Worm (Caenorhabditis elegans) whole organism, L1 larva: Measurements from ENCODE around the gene cdc-14.

Source experiments
- C34B4.2 ChIP-seq: sonication (generic microtip); optimal IDR thresholded peaks from 2 replicates; lab custom pipeline; 2017; ENCODE audit warnings: mild to moderate bottlenecking, missing genetic modification characterization, missing compliant biosample characterization
- F16B12.6 ChIP-seq: fragments of 150-350 bp; optimal IDR thresholded peaks from 2 replicates; lab custom pipeline; 2014; ENCODE audit warnings: missing biosample characterization, missing genetic modification characterization
- blmp-1 ChIP-seq: fragments of 150-350 bp; optimal IDR thresholded peaks from 2 replicates; lab custom pipeline; 2014; ENCODE audit warnings: missing biosample characterization, missing genetic modification characterization
- ceh-82 ChIP-seq, 3 experiments: fragments of 150-350 bp in 1 of 3; sonication (generic microtip) in 2 of 3; optimal IDR thresholded peaks; 2 replicates each; lab custom pipeline; 2014 to 2017; ENCODE audit warnings: missing biosample characterization in 3 of 3, missing genetic modification characterization in 3 of 3
- ceh-88 ChIP-seq: fragments of 200-800 bp; sonication (Bioruptor generic); IDR thresholded peaks from 2 replicates; pipeline ENCODE4 v1.3.6; 2022; ENCODE audit warnings: missing genetic modification characterization, missing compliant biosample characterization
- ceh-90 ChIP-seq: sonication (generic microtip); optimal IDR thresholded peaks from 2 replicates; lab custom pipeline; 2016; ENCODE audit warnings: missing genetic modification characterization, missing compliant biosample characterization
- ces-1 ChIP-seq: fragments of 150-350 bp; optimal IDR thresholded peaks from 2 replicates; lab custom pipeline; 2014; ENCODE audit warnings: missing biosample characterization, missing genetic modification reagents, missing genetic modification characterization
- dpl-1 ChIP-seq, 3 experiments: fragments of 150-350 bp in 2 of 3; sonication (generic microtip) in 1 of 3; optimal IDR thresholded peaks; 2 replicates each; lab custom pipeline; 2014 to 2017; ENCODE audit warnings: missing biosample characterization in 3 of 3, missing genetic modification characterization in 3 of 3, missing genetic modification reagents in 3 of 3
- dsc-1 ChIP-seq: sonication (generic microtip); optimal IDR thresholded peaks from 2 replicates; lab custom pipeline; 2016; ENCODE audit warnings: mild to moderate bottlenecking, missing genetic modification characterization, missing compliant biosample characterization
- efl-1 ChIP-seq, 4 experiments: fragments of 150-350 bp; optimal IDR thresholded peaks in 3 of 4; peaks in 1 of 4; 1 replicate in 1 of 4; 2 replicates in 3 of 4; lab custom pipeline; 2014; ENCODE audit warnings: missing biosample characterization in 2 of 4, missing genetic modification characterization in 2 of 4, missing genetic modification reagents in 2 of 4
- elt-2 ChIP-seq: sonication (generic microtip); optimal IDR thresholded peaks from 2 replicates; lab custom pipeline; 2016; ENCODE audit warnings: missing genetic modification characterization, mild to moderate bottlenecking, inconsistent platforms, missing compliant biosample characterization, missing genetic modification reagents
- ets-5 ChIP-seq: fragments of 200-800 bp; sonication (Bioruptor generic); IDR thresholded peaks from 2 replicates; pipeline ENCODE4 v1.3.6; 2022; ENCODE audit warnings: missing genetic modification characterization, missing compliant biosample characterization
- fkh-10 ChIP-seq: sonication (generic microtip); optimal IDR thresholded peaks from 2 replicates; lab custom pipeline; 2017; ENCODE audit warnings: missing biosample characterization, missing genetic modification reagents, missing genetic modification characterization
- fos-1 ChIP-seq: fragments of 150-350 bp; optimal IDR thresholded peaks from 2 replicates; lab custom pipeline; 2014; ENCODE audit warnings: missing biosample characterization, missing genetic modification characterization
- grh-1 ChIP-seq: fragments of 200-800 bp; sonication (Bioruptor generic); IDR thresholded peaks from 2 replicates; pipeline ENCODE4 v1.3.6; 2022; ENCODE audit warnings: missing genetic modification reagents, missing genetic modification characterization, missing compliant biosample characterization
- hlh-17 ChIP-seq: fragments of 200-800 bp; sonication (Bioruptor generic); optimal IDR thresholded peaks from 2 replicates; lab custom pipeline; 2018; ENCODE audit warnings: missing genetic modification characterization, mild to moderate bottlenecking, missing compliant biosample characterization, moderate library complexity, borderline replicate concordance
- irx-1 ChIP-seq: sonication (generic microtip); optimal IDR thresholded peaks from 2 replicates; lab custom pipeline; 2016; ENCODE audit warnings: missing genetic modification characterization, missing compliant biosample characterization
- jun-1 ChIP-seq: fragments of 150-350 bp; optimal IDR thresholded peaks from 2 replicates; lab custom pipeline; 2014; ENCODE audit warnings: missing biosample characterization, missing genetic modification reagents, missing genetic modification characterization
- lin-13 ChIP-seq: fragments of 150-350 bp; optimal IDR thresholded peaks from 2 replicates; lab custom pipeline; 2014; ENCODE audit warnings: missing biosample characterization, missing genetic modification reagents, missing genetic modification characterization
- lin-14 ChIP-seq: fragments of 200-800 bp; sonication (Bioruptor generic); optimal IDR thresholded peaks from 2 replicates; lab custom pipeline; 2018; ENCODE audit warnings: mild to moderate bottlenecking, missing genetic modification characterization, moderate library complexity, missing compliant biosample characterization
- lin-35 ChIP-seq, 2 experiments: fragments of 150-350 bp; optimal IDR thresholded peaks; 2 replicates each; lab custom pipeline; 2014; ENCODE audit warnings: missing biosample characterization in 2 of 2, missing genetic modification characterization in 2 of 2, missing genetic modification reagents in 2 of 2
- lin-39 ChIP-seq: fragments of 150-350 bp; optimal IDR thresholded peaks from 2 replicates; lab custom pipeline; 2014; ENCODE audit warnings: missing biosample characterization, missing genetic modification reagents, missing genetic modification characterization
- lsy-2 ChIP-seq, 2 experiments: fragments of 150-350 bp; optimal IDR thresholded peaks; 2 replicates each; lab custom pipeline; 2014; ENCODE audit warnings: missing biosample characterization in 2 of 2, missing genetic modification characterization in 2 of 2
- mab-9 ChIP-seq: fragments of 200-800 bp; sonication (Bioruptor generic); IDR thresholded peaks from 2 replicates; pipeline ENCODE4 v1.3.6; 2022; ENCODE audit warnings: missing genetic modification reagents, missing genetic modification characterization, missing compliant biosample characterization
- mep-1 ChIP-seq: fragments of 150-350 bp; optimal IDR thresholded peaks from 2 replicates; lab custom pipeline; 2014; ENCODE audit warnings: missing biosample characterization, missing genetic modification characterization
- nhr-12 ChIP-seq: sonication (generic microtip); optimal IDR thresholded peaks from 2 replicates; lab custom pipeline; 2017; ENCODE audit warnings: missing biosample characterization, missing genetic modification characterization
- nhr-19 ChIP-seq: fragments of 200-800 bp; sonication (Bioruptor generic); conservative IDR thresholded peaks from 2 replicates; pipeline ENCODE4 v1.3.6; 2022; ENCODE audit warnings: missing genetic modification characterization, missing compliant biosample characterization
- nhr-20 ChIP-seq: sonication (generic microtip); optimal IDR thresholded peaks from 2 replicates; lab custom pipeline; 2016; ENCODE audit warnings: mild to moderate bottlenecking, missing genetic modification characterization, missing compliant biosample characterization
- nhr-237 ChIP-seq: fragments of 150-350 bp; optimal IDR thresholded peaks from 2 replicates; lab custom pipeline; 2014; ENCODE audit warnings: missing biosample characterization, missing genetic modification characterization
- nhr-71 ChIP-seq: sonication (generic microtip); optimal IDR thresholded peaks from 2 replicates; lab custom pipeline; 2016; ENCODE audit warnings: mild to moderate bottlenecking, missing genetic modification characterization, moderate library complexity, missing compliant biosample characterization
- nhr-76 ChIP-seq: sonication (generic microtip); optimal IDR thresholded peaks from 2 replicates; lab custom pipeline; 2017; ENCODE audit warnings: missing biosample characterization, missing genetic modification characterization
- nhr-77 ChIP-seq: fragments of 150-350 bp; optimal IDR thresholded peaks from 2 replicates; lab custom pipeline; 2014; ENCODE audit warnings: missing biosample characterization, missing genetic modification characterization
- nhr-84 ChIP-seq: sonication (generic microtip); optimal IDR thresholded peaks from 2 replicates; lab custom pipeline; 2017; ENCODE audit warnings: missing biosample characterization, missing genetic modification characterization
- nhr-85 ChIP-seq: sonication (generic microtip); peaks from one replicate; lab custom pipeline; 2016; ENCODE audit warnings: missing genetic modification characterization, inconsistent platforms, missing compliant biosample characterization
- nhr-90 ChIP-seq: sonication (generic microtip); optimal IDR thresholded peaks from 2 replicates; lab custom pipeline; 2016; ENCODE audit warnings: mild to moderate bottlenecking, missing genetic modification characterization, missing compliant biosample characterization; ENCODE audit not compliant: poor library complexity
- skn-1 ChIP-seq: fragments of 150-350 bp; optimal IDR thresholded peaks from 2 replicates; lab custom pipeline; 2014; ENCODE audit warnings: missing biosample characterization, missing genetic modification characterization
- snu-23 ChIP-seq: sonication (generic microtip); optimal IDR thresholded peaks from 2 replicates; lab custom pipeline; 2016; ENCODE audit warnings: missing genetic modification characterization, missing compliant biosample characterization
- sox-4 ChIP-seq: sonication (generic microtip); optimal IDR thresholded peaks from 2 replicates; lab custom pipeline; 2016; ENCODE audit warnings: missing genetic modification characterization, missing compliant biosample characterization
- sup-37 ChIP-seq: fragments of 200-800 bp; sonication (Bioruptor generic); optimal IDR thresholded peaks from 2 replicates; lab custom pipeline; 2018; ENCODE audit warnings: mild to moderate bottlenecking, missing genetic modification characterization, missing compliant biosample characterization
- tbx-2 ChIP-seq: sonication (generic microtip); optimal IDR thresholded peaks from 2 replicates; lab custom pipeline; 2016; ENCODE audit warnings: missing genetic modification characterization, missing compliant biosample characterization
- unc-130 ChIP-seq: fragments of 150-350 bp; optimal IDR thresholded peaks from 2 replicates; lab custom pipeline; 2017; ENCODE audit warnings: missing biosample characterization, missing genetic modification characterization, inconsistent platforms
- unc-98 ChIP-seq: fragments of 200-800 bp; sonication (Bioruptor generic); IDR thresholded peaks from 2 replicates; pipeline ENCODE4 v1.3.6; 2022; ENCODE audit warnings: missing genetic modification characterization, missing compliant biosample characterization
- ztf-4 ChIP-seq: fragments of 150-350 bp; optimal IDR thresholded peaks from 2 replicates; lab custom pipeline; 2014; ENCODE audit warnings: missing biosample characterization, missing genetic modification characterization

The cdc-14 gene

ce11 chrII:5605538-5605945 is 12.3 kb upstream of the cdc-14 start (continued):
- peak; percentile 3 for TF ChIP-seq lin-13 (GFP tag; lab: Kevin White, UChicago)
- no peak for TF ChIP-seq skn-1 (tag; lab: Kevin White, UChicago)
- no peak for TF ChIP-seq hlh-17 (GFP tag; lab: Kevin White, UChicago)
- TF ChIP-seq nhr-76 (tag; lab: Kevin White, UChicago): no peak
- TF ChIP-seq snu-23 (GFP tag; lab: Kevin White, UChicago): peak; percentile 89
- TF ChIP-seq ceh-90 (tag; lab: Kevin White, UChicago): no peak
- peak in 1 of 2 experiments; percentile 66 for TF ChIP-seq lin-35 (GFP tag; optimal IDR thresholded peaks at IDR 0.05; lab: Kevin White, UChicago)
- peak in 2 of 3 experiments; percentile 1 to 4 for TF ChIP-seq ceh-82 (tag; optimal IDR thresholded peaks at IDR 0.05; lab: Kevin White, UChicago)
- no peak for TF ChIP-seq lin-39 (tag; lab: Kevin White, UChicago)
- peak; percentile 56 for TF ChIP-seq irx-1 (tag; lab: Kevin White, UChicago)
- no peak for TF ChIP-seq nhr-84 (tag; lab: Kevin White, UChicago)
- TF ChIP-seq nhr-90 (tag; lab: Kevin White, UChicago): peak; percentile 72
- peak; percentile 57 for TF ChIP-seq ztf-4
- TF ChIP-seq grh-1 (GFP tag; lab: Robert Waterston, UW): peak; percentile 82
- peak; percentile 31 for TF ChIP-seq nhr-237 (tag; lab: Kevin White, UChicago)
- peak; percentile 31 to 72 for TF ChIP-seq lsy-2 (tag; optimal IDR thresholded peaks at IDR 0.05; lab: Kevin White, UChicago)
- TF ChIP-seq nhr-12: no peak
- TF ChIP-seq fkh-10 (GFP tag; lab: Kevin White, UChicago): no peak
- no peak for TF ChIP-seq ces-1 (GFP tag; lab: Kevin White, UChicago)
- peak; percentile 74 for TF ChIP-seq tbx-2 (tag; lab: Kevin White, UChicago)
- TF ChIP-seq nhr-77 (tag; lab: Kevin White, UChicago): no peak
- TF ChIP-seq nhr-71 (tag; lab: Kevin White, UChicago): peak; percentile 87
- TF ChIP-seq unc-98 (GFP tag; lab: Robert Waterston, UW): no peak
- peak; percentile 93 for TF ChIP-seq blmp-1 (tag; lab: Kevin White, UChicago)
- TF ChIP-seq dsc-1 (tag; lab: Kevin White, UChicago): no peak
- peak; percentile 65 for TF ChIP-seq nhr-19 (GFP tag; lab: Robert Waterston, UW)
- TF ChIP-seq nhr-85 (tag; lab: Kevin White, UChicago): peak; percentile 100
- peak; percentile 29 for TF ChIP-seq mep-1 (tag; lab: Kevin White, UChicago)
- peak; percentile 35 for TF ChIP-seq jun-1 (tag; lab: Kevin White, UChicago)
- TF ChIP-seq C34B4.2 (tag; lab: Kevin White, UChicago): no peak
- no peak for TF ChIP-seq mab-9
- peak; percentile 93 for TF ChIP-seq lin-14 (GFP tag; lab: Kevin White, UChicago)
- TF ChIP-seq unc-130 (tag; lab: Kevin White, UChicago): no peak
- peak; percentile 88 for TF ChIP-seq elt-2
- TF ChIP-seq ets-5 (GFP tag; lab: Robert Waterston, UW): no peak

ce11 chrII:5604441-5604840 is 11.2 kb upstream of the cdc-14 start:
- TF ChIP-seq nhr-77 (tag; lab: Kevin White, UChicago): no peak
- no peak for TF ChIP-seq efl-1 (optimal IDR thresholded peaks at IDR 0.05; lab: Kevin White, UChicago)
- TF ChIP-seq efl-1 (GFP tag; optimal IDR thresholded peaks at IDR 0.05 in 1 of 2; lab: Kevin White, UChicago): peak in 1 of 2 experiments; percentile 68
- no peak for TF ChIP-seq lin-35 (GFP tag; optimal IDR thresholded peaks at IDR 0.05; lab: Kevin White, UChicago)
- no peak for TF ChIP-seq C34B4.2 (tag; lab: Kevin White, UChicago)
- TF ChIP-seq nhr-85 (tag; lab: Kevin White, UChicago): peak; percentile 61
- no peak for TF ChIP-seq irx-1 (tag; lab: Kevin White, UChicago)
- TF ChIP-seq ceh-88: no peak
- no peak for TF ChIP-seq F16B12.6 (tag; lab: Kevin White, UChicago)
- peak; percentile 19 for TF ChIP-seq nhr-20

DNA sequence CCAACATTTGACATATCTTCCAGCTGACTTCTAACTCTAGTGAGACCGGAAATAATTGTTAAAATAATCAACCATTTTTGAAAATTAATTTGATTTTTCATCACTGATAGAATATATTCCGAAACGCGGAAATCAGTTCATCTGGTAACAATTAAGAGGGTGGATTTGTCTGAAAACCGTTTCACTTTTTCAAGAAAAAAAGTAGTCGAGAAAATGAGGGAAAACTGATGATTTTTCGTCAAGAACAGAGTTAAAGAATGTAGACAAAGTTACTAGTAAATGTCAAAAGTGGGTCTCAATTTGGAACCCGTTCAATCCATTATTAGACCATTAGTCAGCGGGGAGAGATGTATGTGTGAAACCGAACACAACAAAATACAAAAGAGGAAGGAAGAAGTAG is 10.0 kb upstream of the cdc-14 start, which contains the start of gene C17G10.6:
Gene C17G10.6 (minus strand): TSS at position 101 of the 400 bp plus-strand sequence.
- TF ChIP-seq fos-1 (no peak), dpl-1 (GFP tag; optimal IDR thresholded peaks at IDR 0.05; lab: Kevin White, UChicago) (no peak), sup-37 (no peak), nhr-19 (GFP tag; lab: Robert Waterston, UW) (no peak), sox-4 (no peak)
- TF ChIP-seq, all 84 proteins: peak for 0
